Worm (Caenorhabditis elegans) whole organism, young adult: ENCODE data around the gene nhr-20.
A peak's percentile ranks its signal among the peaks of the same experiment; 100 is the strongest.

Experiments used
- C06A6.2 ChIP-seq: fragments of 200-800 bp; sonication (Bioruptor generic); conservative IDR thresholded peaks from 2 replicates; pipeline ENCODE4 v1.3.6; 2022; ENCODE audit warnings: missing genetic modification characterization, missing compliant biosample characterization
- D2030.7 ChIP-seq: fragments of 200-800 bp; sonication (Bioruptor generic); IDR thresholded peaks from 2 replicates; pipeline ENCODE4 v1.3.6; 2022; ENCODE audit warnings: missing genetic modification reagents, missing genetic modification characterization, missing compliant biosample characterization
- F10E7.11 ChIP-seq: sonication (generic microtip); optimal IDR thresholded peaks from 2 replicates; lab custom pipeline; 2017; ENCODE audit warnings: mild to moderate bottlenecking, missing genetic modification characterization, moderate library complexity, missing compliant biosample characterization
- F39B2.1 ChIP-seq: fragments of 200-800 bp; sonication (Bioruptor generic); IDR thresholded peaks from 2 replicates; pipeline ENCODE4 v1.3.6; 2022; ENCODE audit warnings: missing genetic modification reagents, missing genetic modification characterization, missing compliant biosample characterization
- K12H6.12 ChIP-seq: fragments of 200-800 bp; sonication (Bioruptor generic); optimal IDR thresholded peaks from 2 replicates; lab custom pipeline; 2018; ENCODE audit warnings: mild to moderate bottlenecking, missing genetic modification characterization, missing compliant biosample characterization
- T26A5.8 ChIP-seq: sonication (generic microtip); optimal IDR thresholded peaks from 2 replicates; lab custom pipeline; 2016; ENCODE audit warnings: missing genetic modification characterization, missing compliant biosample characterization
- Y53F4B.3 ChIP-seq: fragments of 200-800 bp; sonication (Bioruptor generic); IDR thresholded peaks from 2 replicates; pipeline ENCODE4 v1.3.6; 2022; ENCODE audit warnings: missing genetic modification reagents, missing genetic modification characterization, missing compliant biosample characterization
- Y56A3A.18 ChIP-seq: fragments of 200-800 bp; sonication (Bioruptor generic); IDR thresholded peaks from 2 replicates; pipeline ENCODE4 v1.3.6; 2022; ENCODE audit warnings: missing genetic modification reagents, missing genetic modification characterization, missing compliant biosample characterization
- Y67H2A.10 ChIP-seq: fragments of 200-800 bp; sonication (Bioruptor generic); conservative IDR thresholded peaks from 2 replicates; pipeline ENCODE4 v1.3.6; 2022; ENCODE audit warnings: missing genetic modification reagents, missing genetic modification characterization, missing compliant biosample characterization
- Y95B8A.8 ChIP-seq: fragments of 200-800 bp; sonication (Bioruptor generic); IDR thresholded peaks from 2 replicates; pipeline ENCODE4 v1.3.6; 2022; ENCODE audit warnings: missing genetic modification reagents, missing genetic modification characterization, missing compliant biosample characterization
- ZK185.1 ChIP-seq: sonication (generic microtip); optimal IDR thresholded peaks from 2 replicates; lab custom pipeline; 2016; ENCODE audit warnings: mild to moderate bottlenecking, missing genetic modification characterization, missing compliant biosample characterization; ENCODE audit not compliant: poor library complexity, severe bottlenecking
- aptf-3 ChIP-seq: fragments of 200-800 bp; sonication (Bioruptor generic); IDR thresholded peaks from 2 replicates; pipeline ENCODE4 v1.3.6; 2022; ENCODE audit warnings: missing genetic modification characterization, missing compliant biosample characterization
- bed-1 ChIP-seq: fragments of 200-800 bp; sonication (Bioruptor generic); IDR thresholded peaks from 2 replicates; pipeline ENCODE4 v1.3.6; 2022; ENCODE audit warnings: missing genetic modification reagents, missing genetic modification characterization, missing compliant biosample characterization
- cebp-1 ChIP-seq, 2 experiments: fragments of 200-800 bp in 1 of 2; sonication (Bioruptor generic) in 1 of 2; sonication (generic microtip) in 1 of 2; IDR thresholded peaks in 1 of 2; optimal IDR thresholded peaks in 1 of 2; 2 replicates each; pipeline versions ENCODE4 v1.3.6 to Lab custom; 2017 to 2022; ENCODE audit warnings: missing compliant biosample characterization in 2 of 2, missing genetic modification characterization in 2 of 2, mild to moderate bottlenecking in 1 of 2, missing genetic modification reagents in 1 of 2, moderate library complexity in 1 of 2
- ceh-27 ChIP-seq: fragments of 200-800 bp; sonication (Bioruptor generic); optimal IDR thresholded peaks from 2 replicates; lab custom pipeline; 2018; ENCODE audit warnings: mild to moderate bottlenecking, missing genetic modification characterization, moderate library complexity, missing compliant biosample characterization
- dox-1 ChIP-seq: fragments of 200-800 bp; sonication (Bioruptor generic); IDR thresholded peaks from 2 replicates; pipeline ENCODE4 v1.3.6; 2022; ENCODE audit warnings: missing genetic modification reagents, missing genetic modification characterization, missing compliant biosample characterization
- efl-1 ChIP-seq: fragments of 150-350 bp; optimal IDR thresholded peaks from 2 replicates; lab custom pipeline; 2014; ENCODE audit warnings: missing biosample characterization, missing genetic modification reagents, missing genetic modification characterization
- egl-44 ChIP-seq: fragments of 200-800 bp; sonication (Bioruptor generic); IDR thresholded peaks from 2 replicates; pipeline ENCODE4 v1.3.6; 2022; ENCODE audit warnings: missing genetic modification reagents, missing genetic modification characterization, missing compliant biosample characterization
- ekl-4 ChIP-seq: fragments of 200-800 bp; sonication (Bioruptor generic); IDR thresholded peaks from 2 replicates; pipeline ENCODE4 v1.3.6; 2022; ENCODE audit warnings: missing genetic modification reagents, missing genetic modification characterization, missing compliant biosample characterization
- ets-4 ChIP-seq: fragments of 200-800 bp; sonication (Bioruptor generic); optimal IDR thresholded peaks from 2 replicates; lab custom pipeline; 2018; ENCODE audit warnings: mild to moderate bottlenecking, missing genetic modification characterization, missing compliant biosample characterization
- hlh-12 ChIP-seq: sonication (generic microtip); optimal IDR thresholded peaks from 2 replicates; lab custom pipeline; 2016; ENCODE audit warnings: missing genetic modification characterization, missing compliant biosample characterization
- hlh-26 ChIP-seq: fragments of 200-800 bp; sonication (Bioruptor generic); conservative IDR thresholded peaks from 2 replicates; pipeline ENCODE4 v1.3.6; 2022; ENCODE audit warnings: missing genetic modification reagents, missing genetic modification characterization, missing compliant biosample characterization
- hmg-1.2 ChIP-seq: fragments of 200-800 bp; sonication (Bioruptor generic); IDR thresholded peaks from 2 replicates; pipeline ENCODE4 v1.3.6; 2022; ENCODE audit warnings: missing genetic modification reagents, missing genetic modification characterization, missing compliant biosample characterization
- lag-1 ChIP-seq: fragments of 200-800 bp; sonication (Bioruptor generic); IDR thresholded peaks from 2 replicates; pipeline ENCODE4 v1.3.6; 2022; ENCODE audit warnings: missing genetic modification reagents, missing genetic modification characterization, missing compliant biosample characterization
- let-607 ChIP-seq, 2 experiments: fragments of 200-800 bp in 1 of 2; sonication (Bioruptor generic) in 1 of 2; sonication (generic microtip) in 1 of 2; optimal IDR thresholded peaks; 2 replicates each; lab custom pipeline; 2016 to 2018; ENCODE audit warnings: mild to moderate bottlenecking in 2 of 2, missing compliant biosample characterization in 2 of 2, missing genetic modification characterization in 2 of 2, moderate library complexity in 2 of 2, missing genotype in 1 of 2
- lin-26 ChIP-seq: fragments of 200-800 bp; sonication (Bioruptor generic); IDR thresholded peaks from 2 replicates; pipeline ENCODE4 v1.3.6; 2022; ENCODE audit warnings: missing genetic modification reagents, missing genetic modification characterization, missing compliant biosample characterization
- lin-35 ChIP-seq, 3 experiments: fragments of 150-350 bp in 2 of 3; sonication (generic microtip) in 1 of 3; optimal IDR thresholded peaks; 2 replicates each; lab custom pipeline; 2014 to 2018; ENCODE audit warnings: missing biosample characterization in 3 of 3, missing genetic modification characterization in 3 of 3, missing genetic modification reagents in 3 of 3
- madf-10 ChIP-seq: sonication (generic microtip); optimal IDR thresholded peaks from 2 replicates; lab custom pipeline; 2016; ENCODE audit warnings: mild to moderate bottlenecking, missing genetic modification characterization, missing compliant biosample characterization
- madf-3 ChIP-seq: fragments of 200-800 bp; sonication (Bioruptor generic); IDR thresholded peaks from 2 replicates; pipeline ENCODE4 v1.3.6; 2022; ENCODE audit warnings: missing genetic modification reagents, missing genetic modification characterization, missing compliant biosample characterization
- mcd-1 ChIP-seq: fragments of 200-800 bp; sonication (Bioruptor generic); IDR thresholded peaks from 2 replicates; pipeline ENCODE4 v1.3.6; 2022; ENCODE audit warnings: missing genetic modification reagents, missing genetic modification characterization, missing compliant biosample characterization
- nfya-1 ChIP-seq: sonication (generic microtip); optimal IDR thresholded peaks from 2 replicates; lab custom pipeline; 2017; ENCODE audit warnings: antibody characterized with exemption, missing compliant biosample characterization, missing genetic modification characterization, borderline replicate concordance; ENCODE audit not compliant: insufficient read depth
- nhr-120 ChIP-seq: fragments of 200-800 bp; sonication (Bioruptor generic); IDR thresholded peaks from 2 replicates; pipeline ENCODE4 v1.3.6; 2022; ENCODE audit warnings: missing genetic modification characterization, missing compliant biosample characterization
- pbrm-1 ChIP-seq: fragments of 200-800 bp; sonication (Bioruptor generic); IDR thresholded peaks from 2 replicates; pipeline ENCODE4 v1.3.6; 2022; ENCODE audit warnings: missing genetic modification reagents, missing genetic modification characterization, missing compliant biosample characterization
- rec-8 ChIP-seq, 2 experiments: sonication (generic microtip); optimal IDR thresholded peaks; 2 replicates each; lab custom pipeline; 2016; ENCODE audit warnings: mild to moderate bottlenecking in 2 of 2, missing genetic modification characterization in 2 of 2, missing genetic modification reagents in 2 of 2, missing genotype in 2 of 2, missing biosample characterization in 1 of 2, missing compliant biosample characterization in 1 of 2, moderate library complexity in 1 of 2
- sdz-38 ChIP-seq: sonication (generic microtip); optimal IDR thresholded peaks from 2 replicates; lab custom pipeline; 2016; ENCODE audit warnings: missing genotype, missing genetic modification characterization, missing compliant biosample characterization
- snpc-1.3 ChIP-seq: sonication (generic microtip); optimal IDR thresholded peaks from 2 replicates; lab custom pipeline; 2017; ENCODE audit warnings: missing genetic modification characterization, mild to moderate bottlenecking, missing compliant biosample characterization, antibody characterized with exemption, moderate library complexity, missing genotype, missing genetic modification reagents; ENCODE audit not compliant: insufficient read depth
- tbp1 ChIP-seq: fragments of 200-800 bp; sonication (Bioruptor generic); optimal IDR thresholded peaks from 2 replicates; lab custom pipeline; 2018; ENCODE audit warnings: mild to moderate bottlenecking, missing genetic modification characterization, missing compliant biosample characterization
- tbx-9 ChIP-seq: sonication (generic microtip); optimal IDR thresholded peaks from 2 replicates; lab custom pipeline; 2016; ENCODE audit warnings: borderline replicate concordance, missing genetic modification characterization, inconsistent platforms, missing compliant biosample characterization
- ztf-22 ChIP-seq: fragments of 200-800 bp; sonication (Bioruptor generic); optimal IDR thresholded peaks from 2 replicates; lab custom pipeline; 2018; ENCODE audit warnings: mild to moderate bottlenecking, missing genetic modification characterization, moderate library complexity, missing compliant biosample characterization
- ztf-28 ChIP-seq: fragments of 200-800 bp; sonication (Bioruptor generic); IDR thresholded peaks from 2 replicates; pipeline ENCODE4 v1.3.6; 2022; ENCODE audit warnings: missing genetic modification reagents, missing genetic modification characterization, missing compliant biosample characterization
- ztf-6 ChIP-seq: fragments of 200-800 bp; sonication (Bioruptor generic); IDR thresholded peaks from 2 replicates; pipeline ENCODE4 v1.3.6; 2022; ENCODE audit warnings: missing genetic modification reagents, missing genetic modification characterization, missing compliant biosample characterization

Gene nhr-20

DNA sequence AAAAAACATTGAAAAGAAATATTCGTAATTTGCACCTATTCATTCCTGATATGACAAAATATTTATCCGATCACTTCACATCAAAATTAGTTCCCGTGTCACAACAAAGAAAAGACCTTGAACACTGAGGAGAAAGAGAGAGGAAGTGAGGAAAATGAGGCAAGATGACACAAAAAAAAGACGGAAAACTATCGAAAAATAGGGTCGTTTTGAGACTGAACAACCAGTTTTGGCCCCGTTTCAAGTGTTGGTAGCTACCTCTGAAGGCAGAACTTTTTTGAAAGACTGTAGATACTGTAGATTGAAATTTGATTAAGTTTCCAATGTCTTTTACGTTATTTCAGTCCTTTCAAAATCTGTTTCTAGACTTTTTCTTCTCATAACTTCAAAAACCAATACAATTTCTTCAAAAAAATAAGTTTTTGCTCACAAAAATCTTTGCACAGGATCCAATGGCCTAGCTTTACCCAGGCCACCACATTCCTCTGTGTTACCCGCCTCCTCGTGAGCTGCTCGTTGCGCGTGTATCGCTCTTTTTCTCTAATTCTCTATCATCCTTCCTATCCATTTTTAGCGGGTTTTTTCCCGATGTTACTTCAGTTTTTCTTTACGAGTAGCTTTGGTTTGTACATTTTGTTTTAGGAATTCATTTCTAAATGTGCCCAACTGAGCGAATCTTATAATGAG lies 36.6 kb downstream of the nhr-20 start:
- TF ChIP-seq lin-35 (GFP tag; optimal IDR thresholded peaks at IDR 0.05; lab: Kevin White, UChicago) (peak in 1 of 3 experiments; percentile 23), efl-1 (GFP tag; lab: Kevin White, UChicago) (peak; percentile 57), ztf-6 (GFP tag; lab: Robert Waterston, UW) (0 out of 2 replicates have a peak, but pooled peaks have one; percentile 13), cebp-1 (GFP tag; IDR thresholded peaks at IDR 0.05; lab: Robert Waterston, UW) (no peak), cebp-1 (tag; optimal IDR thresholded peaks at IDR 0.05; lab: Kevin White, UChicago) (peak; percentile 45), dox-1 (GFP tag; lab: Robert Waterston, UW) (0 out of 2 replicates have a peak, but pooled peaks have one; percentile 20), ceh-27 (GFP tag; lab: Kevin White, UChicago) (peak; percentile 19), D2030.7 (GFP tag; lab: Robert Waterston, UW) (0 out of 2 replicates have a peak, but pooled peaks have one; percentile 18), ZK185.1 (peak; percentile 11), ekl-4 (GFP tag; lab: Robert Waterston, UW) (peak; percentile 31; the same call in 1 of the 2 replicates), K12H6.12 (tag; lab: Kevin White, UChicago) (peak; percentile 26), T26A5.8 (no peak), hmg-1.2 (GFP tag; lab: Robert Waterston, UW) (peak; percentile 66; the same call in 1 of the 2 replicates), Y95B8A.8 (GFP tag; lab: Robert Waterston, UW) (no peak), Y67H2A.10 (GFP tag; lab: Robert Waterston, UW) (0 out of 2 replicates have a peak, but pooled peaks have one; percentile 14), mcd-1 (0 out of 2 replicates have a peak, but pooled peaks have one; percentile 25), hlh-12 (tag; lab: Kevin White, UChicago) (no peak)
- TF ChIP-seq, all 124 proteins: peak for 13

DNA sequence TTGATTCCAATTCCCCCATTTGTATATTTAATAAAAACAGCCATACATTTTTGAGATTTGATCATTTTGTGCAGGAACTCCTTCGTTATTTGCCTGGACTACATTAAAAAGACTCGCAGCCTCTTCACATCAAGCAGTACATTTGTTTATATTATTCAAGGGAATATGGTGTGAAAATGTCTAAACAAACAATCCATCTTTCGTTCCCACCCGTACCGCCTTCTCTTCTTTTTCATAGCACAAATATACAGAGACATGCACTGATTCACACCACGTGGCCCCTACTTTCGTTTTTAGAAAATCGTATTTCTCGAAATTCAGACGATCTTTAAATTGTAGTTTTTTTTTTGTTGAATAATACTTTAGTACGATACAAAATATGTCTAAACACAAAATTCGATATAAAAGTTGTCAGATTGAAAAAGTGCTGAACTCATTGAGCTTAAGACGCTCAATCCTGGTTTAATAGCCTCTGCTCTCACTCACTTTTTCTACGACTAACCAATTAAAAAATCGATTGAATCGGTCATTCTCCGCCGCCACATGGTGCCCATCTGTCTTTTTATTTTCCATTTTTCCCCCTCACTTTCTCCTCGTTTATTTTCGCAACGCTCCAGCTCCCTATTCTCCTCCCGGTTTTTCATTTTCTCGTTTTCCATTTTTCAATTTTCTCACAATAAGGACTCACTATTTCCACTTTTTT lies 37.6 kb downstream of the nhr-20 start:
- no peak for TF ChIP-seq aptf-3 (GFP tag; lab: Robert Waterston, UW)
- peak; percentile 83 for TF ChIP-seq ekl-4 (GFP tag; lab: Robert Waterston, UW)
- no peak for TF ChIP-seq nfya-1
- TF ChIP-seq Y53F4B.3 (GFP tag; lab: Robert Waterston, UW), result no peak
- TF ChIP-seq snpc-1.3 (tag; lab: Kevin White, UChicago), result peak; percentile 41
- peak; percentile 33 for TF ChIP-seq madf-10 (tag; lab: Kevin White, UChicago)
- no peak for TF ChIP-seq hlh-26 (GFP tag; lab: Robert Waterston, UW)
- TF ChIP-seq pbrm-1 (GFP tag; lab: Robert Waterston, UW), result peak; percentile 55; the same call in 1 of the 2 replicates
- TF ChIP-seq sdz-38, result no peak
- no peak for TF ChIP-seq hlh-12 (tag; lab: Kevin White, UChicago)
- TF ChIP-seq tbx-9 (tag; lab: Kevin White, UChicago), result no peak
- TF ChIP-seq ztf-28 (GFP tag; lab: Robert Waterston, UW), result no peak
- peak; percentile 41 for TF ChIP-seq tbp1 (GFP tag; lab: Kevin White, UChicago)
- peak; percentile 87 for TF ChIP-seq Y56A3A.18 (GFP tag; lab: Robert Waterston, UW)
- TF ChIP-seq bed-1 (GFP tag; lab: Robert Waterston, UW), result no peak
- TF ChIP-seq let-607 (tag; optimal IDR thresholded peaks at IDR 0.05; lab: Kevin White, UChicago), result peak; percentile 67 to 89
- TF ChIP-seq nhr-120 (GFP tag; lab: Robert Waterston, UW), result peak; percentile 93
- TF ChIP-seq F39B2.1 (GFP tag; lab: Robert Waterston, UW), result no peak
- TF ChIP-seq lin-26 (GFP tag; lab: Robert Waterston, UW), result peak; percentile 41; the same call in 1 of the 2 replicates
- TF ChIP-seq F10E7.11 (tag; lab: Kevin White, UChicago), result peak; percentile 63
- peak; percentile 11 for TF ChIP-seq ets-4 (GFP tag; lab: Kevin White, UChicago)
- TF ChIP-seq ztf-22 (GFP tag; lab: Kevin White, UChicago), result no peak
- TF ChIP-seq D2030.7 (GFP tag; lab: Robert Waterston, UW), result 0 out of 2 replicates have a peak, but pooled peaks have one; percentile 24
- TF ChIP-seq rec-8 (tag; optimal IDR thresholded peaks at IDR 0.05; lab: Kevin White, UChicago), result peak in 1 of 2 experiments; percentile 29
- TF ChIP-seq egl-44 (GFP tag; lab: Robert Waterston, UW), result no peak
- TF ChIP-seq madf-3 (GFP tag; lab: Robert Waterston, UW), result peak; percentile 56; the same call in 1 of the 2 replicates
- TF ChIP-seq mcd-1, result 0 out of 2 replicates have a peak, but pooled peaks have one; percentile 19
- TF ChIP-seq lag-1 (GFP tag; lab: Robert Waterston, UW), result no peak
- peak; percentile 58; the same call in 1 of the 2 replicates for TF ChIP-seq C06A6.2
